Worm (Caenorhabditis elegans) whole organism, L4/young adult: Measurements from ENCODE around the gene nhr-26.

Experiments used
- W03F9.2 ChIP-seq: fragments of 150-350 bp; optimal IDR thresholded peaks from 2 replicates; lab custom pipeline; 2014; ENCODE audit warnings: missing biosample characterization, missing genetic modification characterization
- dao-5 ChIP-seq: sonication (generic microtip); optimal IDR thresholded peaks from 2 replicates; lab custom pipeline; 2016; ENCODE audit warnings: missing genotype, missing genetic modification characterization, moderate library complexity, missing compliant biosample characterization
- him-1 ChIP-seq: sonication (generic microtip); optimal IDR thresholded peaks from 2 replicates; lab custom pipeline; 2016; ENCODE audit warnings: missing genotype, missing genetic modification reagents, missing genetic modification characterization, missing compliant biosample characterization

DNA sequence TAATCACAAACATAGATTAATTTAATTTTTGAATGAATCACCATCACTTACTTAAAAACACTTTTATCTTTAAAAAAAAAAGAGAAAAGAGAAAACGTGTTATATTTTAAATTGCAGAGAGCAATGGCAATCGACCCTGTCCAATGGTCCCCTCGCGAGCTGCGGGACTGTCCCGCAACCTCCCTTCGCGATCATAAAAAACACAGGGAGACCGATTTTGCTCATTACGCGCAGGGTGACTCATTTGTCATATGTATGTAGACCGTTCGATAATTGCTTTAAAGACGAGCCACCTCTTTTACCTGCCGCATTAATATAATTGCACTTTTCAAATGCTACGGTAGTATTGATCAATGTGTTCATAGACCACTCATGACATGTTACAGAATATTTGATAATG, 29.8 kb upstream of the nhr-26 start:
- no peak for TF ChIP-seq him-1
- TF ChIP-seq dao-5, result no peak
- no peak for TF ChIP-seq W03F9.2 (tag; lab: Kevin White, UChicago)
